Fruit fly (Drosophila melanogaster) whole organism, embryonic: ENCODE results near the gene CG43085.

Experiments used
- Awh ChIP-seq: fragments of 200-800 bp; sonication (Bioruptor generic); IDR thresholded peaks from 2 replicates; pipeline ENCODE4, ENCODE4 v1.3.6; 2022; ENCODE audit warnings: missing biosample characterization, missing genetic modification characterization
- BtbVII ChIP-seq: fragments of 200-800 bp; sonication (Bioruptor generic); optimal IDR thresholded peaks from 3 replicates; lab custom pipeline; 2017; ENCODE audit warnings: missing biosample characterization, mild to moderate bottlenecking, missing genetic modification characterization
- CG10366 ChIP-seq: fragments of 200-800 bp; sonication (Bioruptor generic); IDR thresholded peaks from 2 replicates; pipeline ENCODE4 v1.3.6; 2022; ENCODE audit warnings: missing biosample characterization, missing genetic modification characterization
- CG10462 ChIP-seq: fragments of 200-800 bp; sonication (Bioruptor generic); optimal IDR thresholded peaks from 2 replicates; lab custom pipeline; 2016; ENCODE audit warnings: missing biosample characterization, missing genetic modification characterization
- CG11560 ChIP-seq: fragments of 200-800 bp; sonication (Bioruptor generic); IDR thresholded peaks from 3 replicates; pipeline ENCODE4 v1.3.6; 2022; ENCODE audit warnings: missing biosample characterization, missing genetic modification characterization
- CG13296 ChIP-seq: fragments of 200-800 bp; sonication (Bioruptor generic); optimal IDR thresholded peaks from 3 replicates; lab custom pipeline; 2018; ENCODE audit warnings: missing biosample characterization, mild to moderate bottlenecking, missing genetic modification characterization
- CG13624 ChIP-seq: fragments of 200-800 bp; sonication (Bioruptor generic); optimal IDR thresholded peaks from 2 replicates; lab custom pipeline; 2016; ENCODE audit warnings: missing biosample characterization, missing genetic modification characterization
- CG14014 ChIP-seq: fragments of 200-800 bp; sonication (Bioruptor generic); IDR thresholded peaks from 2 replicates; pipeline ENCODE4 v1.3.6; 2022; ENCODE audit warnings: missing biosample characterization, missing genetic modification characterization
- CG14710 ChIP-seq: fragments of 200-800 bp; sonication (Bioruptor generic); optimal IDR thresholded peaks from 3 replicates; lab custom pipeline; 2019; ENCODE audit warnings: missing biosample characterization, mild to moderate bottlenecking, missing genetic modification characterization, moderate library complexity
- CG17385 ChIP-seq: fragments of 200-800 bp; sonication (Bioruptor generic); optimal IDR thresholded peaks from 3 replicates; lab custom pipeline; 2018; ENCODE audit warnings: missing biosample characterization, mild to moderate bottlenecking, missing genetic modification characterization
- CG17802 ChIP-seq: fragments of 200-800 bp; sonication (Bioruptor generic); optimal IDR thresholded peaks from 2 replicates; lab custom pipeline; 2018; ENCODE audit warnings: missing biosample characterization, mild to moderate bottlenecking, missing genetic modification characterization, moderate library complexity
- CG31441 ChIP-seq: fragments of 200-800 bp; sonication (Bioruptor generic); IDR thresholded peaks from 2 replicates; pipeline ENCODE4 v1.3.6; 2022; ENCODE audit warnings: missing biosample characterization, missing genetic modification characterization
- CG34224 ChIP-seq: fragments of 200-800 bp; sonication (Bioruptor generic); IDR thresholded peaks from 3 replicates; pipeline ENCODE4 v1.3.6; 2022; ENCODE audit warnings: missing biosample characterization, missing genetic modification characterization; ENCODE audit not compliant: partially characterized antibody
- CG4360 ChIP-seq: fragments of 200-800 bp; sonication (Bioruptor generic); IDR thresholded peaks from 2 replicates; pipeline ENCODE4 v1.3.6; 2022; ENCODE audit warnings: missing biosample characterization, missing genetic modification characterization
- CG6175 ChIP-seq: fragments of 200-800 bp; sonication (Bioruptor generic); IDR thresholded peaks from 3 replicates; pipeline ENCODE4 v1.3.6; 2022; ENCODE audit warnings: missing biosample characterization, missing genetic modification characterization
- CG6813 ChIP-seq: fragments of 200-800 bp; sonication (Bioruptor generic); optimal IDR thresholded peaks from 2 replicates; lab custom pipeline; 2017; ENCODE audit warnings: missing biosample characterization, missing genetic modification characterization, mild to moderate bottlenecking, moderate library complexity, missing genetic modification reagents
- CG7786 ChIP-seq: fragments of 200-800 bp; sonication (Bioruptor generic); optimal IDR thresholded peaks from 2 replicates; lab custom pipeline; 2016; ENCODE audit warnings: missing biosample characterization, missing genetic modification characterization
- CG9876 ChIP-seq: fragments of 200-800 bp; sonication (Bioruptor generic); optimal IDR thresholded peaks from 2 replicates; lab custom pipeline; 2016; ENCODE audit warnings: missing biosample characterization, missing genetic modification characterization
- D19A ChIP-seq: fragments of 200-800 bp; optimal IDR thresholded peaks from 3 replicates; lab custom pipeline; 2019; ENCODE audit warnings: missing biosample characterization, mild to moderate bottlenecking, missing genetic modification characterization, moderate library complexity
- Dfd ChIP-seq, 2 experiments: fragments of >200 bp; optimal IDR thresholded peaks; 2 replicates each; lab custom pipeline; 2017; ENCODE audit warnings: missing biosample characterization in 2 of 2, missing genetic modification characterization in 2 of 2
- Ets65A ChIP-seq: fragments of 200-800 bp; sonication (Bioruptor generic); peaks from one replicate; lab custom pipeline; 2016; ENCODE audit warnings: missing biosample characterization, missing genetic modification characterization
- HLH54F ChIP-seq: fragments of 200-800 bp; sonication (Bioruptor generic); optimal IDR thresholded peaks from 3 replicates; lab custom pipeline; 2016; ENCODE audit warnings: missing biosample characterization, missing genetic modification characterization
- Hey ChIP-seq: fragments of 200-800 bp; sonication (Bioruptor generic); optimal IDR thresholded peaks from 3 replicates; lab custom pipeline; 2018; ENCODE audit warnings: missing biosample characterization, mild to moderate bottlenecking, missing genetic modification characterization
- Mrtf ChIP-seq: fragments of 200-800 bp; sonication (Bioruptor generic); IDR thresholded peaks from 3 replicates; pipeline ENCODE4 v1.3.6; 2022; ENCODE audit warnings: missing biosample characterization, missing genetic modification characterization
- NC2α ChIP-seq: fragments of 200-800 bp; sonication (Bioruptor generic); optimal IDR thresholded peaks from 2 replicates; lab custom pipeline; 2016; ENCODE audit warnings: missing biosample characterization, missing genetic modification characterization
- NC2β ChIP-seq: fragments of 200-800 bp; sonication (Bioruptor generic); optimal IDR thresholded peaks from 2 replicates; lab custom pipeline; 2016; ENCODE audit warnings: missing biosample characterization, missing genetic modification characterization
- Scr ChIP-seq: fragments of 200-800 bp; sonication (Bioruptor generic); IDR thresholded peaks from 2 replicates; pipeline ENCODE4 v1.3.6; 2022; ENCODE audit warnings: missing biosample characterization, missing genetic modification characterization; ENCODE audit not compliant: partially characterized antibody
- ab ChIP-seq: fragments of 200-800 bp; sonication (Bioruptor generic); optimal IDR thresholded peaks from 2 replicates; lab custom pipeline; 2016; ENCODE audit warnings: missing biosample characterization, missing genetic modification characterization
- az2 ChIP-seq: fragments of 200-800 bp; sonication (Bioruptor generic); optimal IDR thresholded peaks from 3 replicates; lab custom pipeline; 2016; ENCODE audit warnings: missing biosample characterization, missing genetic modification characterization
- bsh ChIP-seq, 2 experiments: fragments of 200-800 bp; sonication (Bioruptor generic); optimal IDR thresholded peaks; 2 replicates each; lab custom pipeline; 2017 to 2018; ENCODE audit warnings: mild to moderate bottlenecking in 2 of 2, missing biosample characterization in 2 of 2, missing genetic modification characterization in 2 of 2, moderate library complexity in 1 of 2
- cg ChIP-seq: fragments of 200-800 bp; sonication (Bioruptor generic); optimal IDR thresholded peaks from 3 replicates; lab custom pipeline; 2019; ENCODE audit warnings: missing biosample characterization, mild to moderate bottlenecking, missing genetic modification characterization, moderate library complexity
- chinmo ChIP-seq: fragments of 200-800 bp; sonication (Bioruptor generic); IDR thresholded peaks from 4 replicates; pipeline ENCODE4 v1.3.6; 2022; ENCODE audit warnings: missing biosample characterization, missing genetic modification characterization; ENCODE audit not compliant: partially characterized antibody
- chn ChIP-seq: fragments of 200-800 bp; sonication (Bioruptor generic); optimal IDR thresholded peaks from 2 replicates; lab custom pipeline; 2016; ENCODE audit warnings: missing biosample characterization, missing genetic modification characterization
- crol ChIP-seq: fragments of 200-800 bp; sonication (Bioruptor generic); IDR thresholded peaks from 2 replicates; pipeline ENCODE4 v1.3.6; 2022; ENCODE audit warnings: missing biosample characterization, missing genetic modification characterization
- dan ChIP-seq: fragments of 200-800 bp; sonication (Bioruptor generic); IDR thresholded peaks from 2 replicates; pipeline ENCODE4 v1.3.6; 2022; ENCODE audit warnings: missing biosample characterization, missing genetic modification characterization
- ftz-f1 ChIP-seq: fragments of 200-800 bp; sonication (Bioruptor generic); optimal IDR thresholded peaks from 2 replicates; lab custom pipeline; 2016; ENCODE audit warnings: missing biosample characterization, missing genetic modification characterization
- gce ChIP-seq: fragments of 200-800 bp; sonication (Bioruptor generic); IDR thresholded peaks from 3 replicates; pipeline ENCODE4 v1.3.6; 2022; ENCODE audit warnings: missing biosample characterization, missing genetic modification characterization
- knrl ChIP-seq: fragments of 200-800 bp; sonication (Bioruptor generic); IDR thresholded peaks from 3 replicates; pipeline ENCODE4 v1.3.6; 2022; ENCODE audit warnings: missing biosample characterization, missing genetic modification characterization; ENCODE audit not compliant: partially characterized antibody
- lbe ChIP-seq: fragments of 200-800 bp; sonication (Bioruptor generic); optimal IDR thresholded peaks from 2 replicates; lab custom pipeline; 2016; ENCODE audit warnings: missing biosample characterization, mild to moderate bottlenecking, missing genetic modification characterization
- nom ChIP-seq: fragments of 200-800 bp; sonication (Bioruptor generic); optimal IDR thresholded peaks from 2 replicates; lab custom pipeline; 2017; ENCODE audit warnings: missing biosample characterization, missing genetic modification characterization, mild to moderate bottlenecking, moderate library complexity, missing genetic modification reagents
- onecut ChIP-seq: fragments of 200-800 bp; sonication (Bioruptor generic); IDR thresholded peaks from 2 replicates; pipeline ENCODE4 v1.3.6; 2022; ENCODE audit warnings: missing biosample characterization, missing genetic modification characterization
- phol ChIP-seq: fragments of 200-800 bp; sonication (Bioruptor generic); optimal IDR thresholded peaks from 3 replicates; lab custom pipeline; 2018; ENCODE audit warnings: missing biosample characterization, mild to moderate bottlenecking, missing genetic modification characterization, moderate library complexity
- repo ChIP-seq: fragments of 200-800 bp; sonication (Bioruptor generic); optimal IDR thresholded peaks from 2 replicates; lab custom pipeline; 2016; ENCODE audit warnings: missing biosample characterization, missing genetic modification characterization
- salm ChIP-seq: fragments of 200-800 bp; sonication (Bioruptor generic); optimal IDR thresholded peaks from 2 replicates; lab custom pipeline; 2018; ENCODE audit warnings: missing biosample characterization, mild to moderate bottlenecking, missing genetic modification characterization
- so ChIP-seq: fragments of 200-800 bp; sonication (Bioruptor generic); IDR thresholded peaks from 3 replicates; pipeline ENCODE4 v1.3.6; 2022; ENCODE audit warnings: missing biosample characterization, missing genetic modification characterization
- stc ChIP-seq: fragments of 200-800 bp; sonication (Bioruptor generic); IDR thresholded peaks from 2 replicates; pipeline ENCODE4 v1.3.6; 2022; ENCODE audit warnings: missing biosample characterization, missing genetic modification characterization
- tio ChIP-seq: fragments of 200-800 bp; sonication (Bioruptor generic); optimal IDR thresholded peaks from 2 replicates; lab custom pipeline; 2017; ENCODE audit warnings: missing biosample characterization, missing genetic modification characterization, inconsistent platforms
- tna ChIP-seq: fragments of 200-800 bp; sonication (Bioruptor generic); IDR thresholded peaks from 2 replicates; pipeline ENCODE4 v1.3.6; 2022; ENCODE audit warnings: missing biosample characterization, missing genetic modification characterization; ENCODE audit not compliant: partially characterized antibody
- tx ChIP-seq: fragments of 200-800 bp; sonication (Bioruptor generic); optimal IDR thresholded peaks from 2 replicates; lab custom pipeline; 2016; ENCODE audit warnings: missing biosample characterization, missing genetic modification characterization
- usp ChIP-seq: fragments of >200 bp; optimal IDR thresholded peaks from 2 replicates; lab custom pipeline; 2017; ENCODE audit warnings: missing biosample characterization, missing genetic modification characterization
- wor ChIP-seq: fragments of 200-800 bp; sonication (Bioruptor generic); IDR thresholded peaks from 2 replicates; pipeline ENCODE4 v1.3.6; 2022; ENCODE audit warnings: missing biosample characterization, missing genetic modification characterization
- zen2 ChIP-seq: fragments of 200-800 bp; sonication (Bioruptor generic); IDR thresholded peaks from 3 replicates; pipeline ENCODE4 v1.3.6; 2022; ENCODE audit warnings: missing biosample characterization, missing genetic modification characterization; ENCODE audit not compliant: partially characterized antibody

Gene CG43085

DNA sequence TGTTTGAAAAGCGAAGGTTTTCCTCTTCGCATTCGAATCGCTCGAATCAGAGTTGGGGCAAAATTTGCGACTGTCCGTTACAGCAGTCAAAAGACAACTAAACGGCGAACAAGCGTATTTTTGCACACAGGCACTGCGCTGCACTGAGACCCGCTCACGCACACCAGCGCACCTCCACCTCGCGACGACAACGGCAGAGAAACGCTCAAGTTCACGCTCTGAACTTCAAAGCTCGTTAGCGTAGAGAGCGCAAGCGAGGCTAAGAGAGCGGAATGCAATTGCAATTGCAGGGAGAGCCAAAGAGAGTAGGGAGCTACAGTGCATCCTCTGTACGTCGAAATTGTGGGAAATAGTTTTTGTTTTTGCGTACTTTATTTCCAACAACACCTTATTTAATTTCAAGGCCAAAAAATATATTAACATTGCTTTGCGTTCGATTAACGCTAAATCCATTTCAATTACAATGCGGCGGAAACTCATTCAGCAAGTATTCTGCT, 27.3 kb downstream of the CG43085 start, which contains the start of gene Eip74EF (continued):
- TF ChIP-seq CG34224 (GFP tag; lab: Robert Waterston, UW) (no peak), HLH54F (GFP tag; lab: Kevin White, UChicago) (no peak), CG14014 (GFP tag; lab: Robert Waterston, UW) (no peak), Ets65A (GFP tag; lab: Kevin White, UChicago) (no peak), CG10366 (GFP tag; lab: Robert Waterston, UW) (no peak), chinmo (GFP tag; lab: Robert Waterston, UW) (peak; percentile 99), nom (GFP tag; lab: Kevin White, UChicago) (peak; percentile 77), CG13296 (GFP tag; lab: Kevin White, UChicago) (no peak), CG7786 (GFP tag; lab: Kevin White, UChicago) (no peak), usp (GFP tag; lab: Kevin White, UChicago) (no peak), CG10462 (GFP tag; lab: Kevin White, UChicago) (no peak), Awh (GFP tag; lab: Robert Waterston, UW) (0 out of 2 replicates have a peak, but pooled peaks have one; percentile 8), repo (GFP tag; lab: Kevin White, UChicago) (no peak), CG13624 (GFP tag; lab: Kevin White, UChicago) (no peak), knrl (GFP tag; lab: Robert Waterston, UW) (no peak), CG6813 (no peak), Scr (GFP tag; lab: Robert Waterston, UW) (no peak), dan (GFP tag; lab: Robert Waterston, UW) (no peak), CG4360 (0 out of 2 replicates have a peak, but pooled peaks have one; percentile 26), stc (GFP tag; lab: Robert Waterston, UW) (no peak), tna (GFP tag; lab: Robert Waterston, UW) (no peak), so (peak; percentile 59; the same call in 2 of the 3 replicates), CG17385 (GFP tag; lab: Kevin White, UChicago) (peak; percentile 19), tx (GFP tag; lab: Kevin White, UChicago) (no peak), ab (no peak), CG14710 (no peak), CG31441 (GFP tag; lab: Robert Waterston, UW) (no peak), NC2α (GFP tag; lab: Kevin White, UChicago) (no peak), zen2 (GFP tag; lab: Robert Waterston, UW) (peak; percentile 66; the same call in 1 of the 3 replicates), onecut (GFP tag; lab: Robert Waterston, UW) (peak; percentile 26; the same call in 1 of the 2 replicates), cg (peak; percentile 73), az2 (GFP tag; lab: Kevin White, UChicago) (peak; percentile 18), phol (tag; lab: Kevin White, UChicago) (peak; percentile 4), gce (GFP tag; lab: Robert Waterston, UW) (0 out of 3 replicates have a peak, but pooled peaks have one; percentile 55), chn (GFP tag; lab: Kevin White, UChicago) (no peak), Dfd (GFP tag; optimal IDR thresholded peaks at IDR 0.05; lab: Kevin White, UChicago) (no peak), CG6175 (no peak)

DNA sequence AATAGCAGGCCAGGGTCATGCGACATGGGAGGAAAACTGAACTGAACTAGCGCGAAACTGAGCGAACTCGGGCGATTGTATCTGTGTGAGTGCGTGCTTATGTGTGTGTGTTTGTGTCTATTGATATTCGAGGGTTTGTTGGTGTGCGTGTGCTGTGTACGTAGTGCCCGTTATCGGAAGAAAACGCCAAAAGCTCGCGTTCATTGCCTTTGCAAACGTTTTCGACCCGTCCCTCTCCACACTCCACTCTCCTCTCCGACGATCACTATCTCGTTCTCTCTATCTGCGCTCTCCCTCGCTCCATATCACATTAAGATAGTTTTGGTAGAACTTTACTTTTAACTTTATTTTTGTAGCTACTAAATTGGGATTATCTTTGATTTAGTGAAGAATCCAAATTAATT, 29.7 kb downstream of the CG43085 start:
- TF ChIP-seq Hey (tag; lab: Kevin White, UChicago) (peak; percentile 16), BtbVII (GFP tag; lab: Kevin White, UChicago) (peak; percentile 1), tio (no peak), crol (GFP tag; lab: Robert Waterston, UW) (peak; percentile 89), CG13624 (GFP tag; lab: Kevin White, UChicago) (peak; percentile 8), ftz-f1 (GFP tag; lab: Kevin White, UChicago) (peak; percentile 97), salm (no peak), D19A (no peak), bsh (GFP tag; optimal IDR thresholded peaks at IDR 0.05; lab: Kevin White, UChicago) (no peak), CG9876 (GFP tag; lab: Kevin White, UChicago) (no peak), lbe (GFP tag; lab: Kevin White, UChicago) (no peak), Mrtf (no peak), CG11560 (no peak), CG17802 (no peak), NC2β (GFP tag; lab: Kevin White, UChicago) (no peak), wor (GFP tag; lab: Robert Waterston, UW) (no peak)
